Fruit fly (Drosophila melanogaster) whole organism, prepupa: ENCODE measurements around the gene CG13318.
A peak's percentile ranks its signal among the peaks of the same experiment; 100 is the strongest.

ENCODE experiments used
- Blimp-1 ChIP-seq: fragments of 200-800 bp; sonication (Bioruptor generic); optimal IDR thresholded peaks from 3 replicates; lab custom pipeline; 2017; ENCODE audit warnings: missing biosample characterization, missing genetic modification characterization, mild to moderate bottlenecking, moderate library complexity, missing genetic modification reagents
- CG11294 ChIP-seq: fragments of 200-800 bp; sonication (Bioruptor generic); IDR thresholded peaks from 2 replicates; pipeline ENCODE4 v1.3.6; 2022; ENCODE audit warnings: missing biosample characterization, missing genetic modification characterization
- CG11762 ChIP-seq: fragments of 200-800 bp; sonication (Bioruptor generic); optimal IDR thresholded peaks from 3 replicates; lab custom pipeline; 2016; ENCODE audit warnings: missing biosample characterization, missing genetic modification characterization; ENCODE audit not compliant: insufficient read depth
- CG11902 ChIP-seq: fragments of 200-800 bp; sonication (Bioruptor generic); optimal IDR thresholded peaks from 3 replicates; lab custom pipeline; 2016; ENCODE audit warnings: missing biosample characterization, missing genetic modification characterization
- CG15336 ChIP-seq: fragments of 200-800 bp; sonication (Bioruptor generic); IDR thresholded peaks from 2 replicates; pipeline ENCODE4 v1.3.6; 2022; ENCODE audit warnings: missing biosample characterization, missing genetic modification characterization
- CG3032 ChIP-seq: fragments of 200-800 bp; optimal IDR thresholded peaks from 2 replicates; lab custom pipeline; 2019; ENCODE audit warnings: missing biosample characterization, mild to moderate bottlenecking, missing genetic modification characterization, moderate library complexity
- CG3919 ChIP-seq: fragments of 200-800 bp; sonication (Bioruptor generic); optimal IDR thresholded peaks from 3 replicates; lab custom pipeline; 2016; ENCODE audit warnings: missing biosample characterization, missing genetic modification characterization
- CG4318 ChIP-seq: fragments of 200-800 bp; sonication (Bioruptor generic); optimal IDR thresholded peaks from 3 replicates; lab custom pipeline; 2017; ENCODE audit warnings: missing biosample characterization, mild to moderate bottlenecking, missing genetic modification characterization
- CG6163 ChIP-seq: fragments of 200-800 bp; sonication (Bioruptor generic); IDR thresholded peaks from 3 replicates; pipeline ENCODE4 v1.3.6; 2022; ENCODE audit warnings: missing biosample characterization, missing genetic modification characterization
- CG6808 ChIP-seq: fragments of 200-800 bp; sonication (Bioruptor generic); optimal IDR thresholded peaks from 3 replicates; lab custom pipeline; 2017; ENCODE audit warnings: missing biosample characterization, missing genetic modification characterization, mild to moderate bottlenecking, moderate library complexity, missing genetic modification reagents
- CG6854 ChIP-seq: fragments of 200-800 bp; sonication (Bioruptor generic); optimal IDR thresholded peaks from 2 replicates; lab custom pipeline; 2017; ENCODE audit warnings: missing biosample characterization, mild to moderate bottlenecking, missing genetic modification characterization
- CG8319 ChIP-seq: fragments of 200-800 bp; sonication (Bioruptor generic); optimal IDR thresholded peaks from 3 replicates; lab custom pipeline; 2016; ENCODE audit warnings: missing biosample characterization, missing genetic modification characterization
- CG8632 ChIP-seq: fragments of 200-800 bp; sonication (Bioruptor generic); optimal IDR thresholded peaks from 3 replicates; lab custom pipeline; 2016; ENCODE audit warnings: missing biosample characterization, missing genetic modification characterization
- CG9139 ChIP-seq: fragments of 200-800 bp; sonication (Bioruptor generic); optimal IDR thresholded peaks from 3 replicates; lab custom pipeline; 2017; ENCODE audit warnings: missing biosample characterization, mild to moderate bottlenecking, missing genetic modification characterization
- Eip75B ChIP-seq: fragments of 200-800 bp; sonication (Bioruptor generic); optimal IDR thresholded peaks from 3 replicates; lab custom pipeline; 2016; ENCODE audit warnings: missing biosample characterization, missing genetic modification characterization
- Eip78C ChIP-seq: fragments of 200-800 bp; sonication (Bioruptor generic); peaks from one replicate; lab custom pipeline; 2016; ENCODE audit warnings: missing biosample characterization, missing genetic modification characterization
- Ets21C ChIP-seq: fragments of 200-800 bp; sonication (Bioruptor generic); optimal IDR thresholded peaks from 3 replicates; lab custom pipeline; 2016; ENCODE audit warnings: missing biosample characterization, missing genetic modification characterization
- Gug ChIP-seq: fragments of 200-800 bp; sonication (Bioruptor generic); IDR thresholded peaks from 2 replicates; pipeline ENCODE4 v1.3.6; 2022; ENCODE audit warnings: missing biosample characterization, missing genetic modification characterization
- Hr38 ChIP-seq: sonication (Bioruptor generic); optimal IDR thresholded peaks from 2 replicates; lab custom pipeline; 2016; ENCODE audit warnings: missing biosample characterization, missing genetic modification characterization
- Lpt ChIP-seq: fragments of 200-800 bp; sonication (Bioruptor generic); optimal IDR thresholded peaks from 3 replicates; lab custom pipeline; 2016; ENCODE audit warnings: missing biosample characterization, missing genetic modification characterization
- Met ChIP-seq: fragments of 200-800 bp; sonication (Bioruptor generic); optimal IDR thresholded peaks from 3 replicates; lab custom pipeline; 2016; ENCODE audit warnings: missing biosample characterization, missing genetic modification characterization
- OdsH ChIP-seq: fragments of 200-800 bp; sonication (Bioruptor generic); optimal IDR thresholded peaks from 3 replicates; lab custom pipeline; 2016; ENCODE audit warnings: missing biosample characterization, missing genetic modification characterization
- Smox ChIP-seq: fragments of 200-800 bp; sonication (Bioruptor generic); optimal IDR thresholded peaks from 3 replicates; lab custom pipeline; 2016; ENCODE audit warnings: missing biosample characterization, missing genetic modification characterization
- Sox102F ChIP-seq: fragments of 200-800 bp; sonication (Bioruptor generic); optimal IDR thresholded peaks from 2 replicates; lab custom pipeline; 2016; ENCODE audit warnings: missing biosample characterization, mild to moderate bottlenecking, missing genetic modification characterization
- Sox14 ChIP-seq: fragments of 200-800 bp; sonication (Bioruptor generic); optimal IDR thresholded peaks from 3 replicates; lab custom pipeline; 2016; ENCODE audit warnings: missing biosample characterization, missing genetic modification characterization
- dac ChIP-seq: fragments of 200-800 bp; sonication (Bioruptor generic); optimal IDR thresholded peaks from 2 replicates; lab custom pipeline; 2017; ENCODE audit warnings: missing biosample characterization, mild to moderate bottlenecking, missing genetic modification characterization
- dsx ChIP-seq: fragments of 200-800 bp; optimal IDR thresholded peaks from 3 replicates; lab custom pipeline; 2019; ENCODE audit warnings: missing biosample characterization, mild to moderate bottlenecking, missing genetic modification characterization, moderate library complexity; ENCODE audit not compliant: poor library complexity, severe bottlenecking
- eg ChIP-seq: fragments of 200-800 bp; sonication (Bioruptor generic); IDR thresholded peaks from 3 replicates; pipeline ENCODE4 v1.3.6; 2022; ENCODE audit warnings: missing biosample characterization, missing genetic modification characterization
- esn ChIP-seq: fragments of 200-800 bp; sonication (Bioruptor generic); optimal IDR thresholded peaks from 2 replicates; lab custom pipeline; 2016; ENCODE audit warnings: missing biosample characterization, mild to moderate bottlenecking, missing genetic modification characterization, moderate library complexity
- net ChIP-seq: fragments of 200-800 bp; sonication (Bioruptor generic); optimal IDR thresholded peaks from 3 replicates; lab custom pipeline; 2016; ENCODE audit warnings: missing biosample characterization, missing genetic modification characterization
- spab ChIP-seq: fragments of 200-800 bp; sonication (Bioruptor generic); optimal IDR thresholded peaks from 2 replicates; lab custom pipeline; 2017; ENCODE audit warnings: missing biosample characterization, mild to moderate bottlenecking, missing genetic modification characterization, missing genetic modification reagents
- ss ChIP-seq, 2 experiments: fragments of 200-800 bp; sonication (Bioruptor generic); optimal IDR thresholded peaks; 2 replicates in 1 of 2; 3 replicates in 1 of 2; lab custom pipeline; 2017 to 2018; ENCODE audit warnings: mild to moderate bottlenecking in 2 of 2, missing biosample characterization in 2 of 2, missing genetic modification characterization in 2 of 2, moderate library complexity in 1 of 2
- svp ChIP-seq: fragments of 200-800 bp; sonication (Bioruptor generic); peaks from one replicate; lab custom pipeline; 2016; ENCODE audit warnings: missing biosample characterization, missing genetic modification characterization
- topi ChIP-seq: fragments of 200-800 bp; sonication (Bioruptor generic); optimal IDR thresholded peaks from 3 replicates; lab custom pipeline; 2016; ENCODE audit warnings: missing biosample characterization, missing genetic modification characterization
- vri ChIP-seq: fragments of 200-800 bp; sonication (Bioruptor generic); optimal IDR thresholded peaks from 3 replicates; lab custom pipeline; 2016; ENCODE audit warnings: missing biosample characterization, mild to moderate bottlenecking, missing genetic modification characterization

Gene CG13318

DNA sequence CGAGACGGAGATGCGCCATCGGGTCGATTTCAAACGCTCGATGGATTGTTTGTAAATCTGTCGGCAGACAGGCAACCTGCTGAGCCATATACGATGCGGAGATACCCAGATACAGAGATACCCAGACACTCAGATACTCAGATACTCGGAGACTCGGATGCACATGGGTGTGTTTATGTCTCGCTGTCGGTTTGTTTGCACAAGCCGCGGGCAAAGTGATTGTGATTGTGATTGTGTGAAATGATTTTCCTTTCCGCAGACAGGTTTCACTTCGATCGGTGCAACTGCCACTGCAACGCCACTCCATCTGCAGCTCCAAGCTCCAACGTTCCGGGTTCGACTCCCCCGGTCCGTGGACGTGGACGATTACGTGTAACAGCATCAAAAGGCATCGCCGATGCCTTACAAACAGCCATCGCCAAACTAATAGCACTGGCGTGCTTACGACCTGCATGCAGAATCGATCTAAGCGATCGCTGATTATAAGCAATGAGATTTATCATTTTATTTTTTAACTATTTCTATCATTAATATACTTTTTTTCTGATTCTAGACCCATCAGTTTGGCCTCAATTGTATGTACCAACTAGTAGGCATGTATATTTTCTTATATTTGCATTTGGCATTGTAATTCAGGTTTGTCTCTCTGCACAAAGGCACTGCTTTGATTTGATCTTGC lies 16.4 kb upstream of the CG13318 start (continued):
- peak; percentile 31 for TF ChIP-seq Ets21C (GFP tag; lab: Kevin White, UChicago)
- peak; percentile 90 for TF ChIP-seq CG15336 (GFP tag; lab: Robert Waterston, UW)
- peak; percentile 55 for TF ChIP-seq Smox (GFP tag; lab: Kevin White, UChicago)
- TF ChIP-seq esn = peak; percentile 65
- peak; percentile 84 for TF ChIP-seq Gug (GFP tag; lab: Robert Waterston, UW)
- TF ChIP-seq svp (GFP tag; lab: Kevin White, UChicago) = peak; percentile 79
- peak; percentile 56 for TF ChIP-seq CG8319 (GFP tag; lab: Kevin White, UChicago)
- TF ChIP-seq Blimp-1 (GFP tag; lab: Kevin White, UChicago) = peak; percentile 28
- peak; percentile 82 for TF ChIP-seq OdsH
- TF ChIP-seq ss (GFP tag; optimal IDR thresholded peaks at IDR 0.05; lab: Kevin White, UChicago) = peak; percentile 31 to 43
- TF ChIP-seq CG11902 (GFP tag; lab: Kevin White, UChicago) = peak; percentile 56
- TF ChIP-seq Eip75B (GFP tag; lab: Kevin White, UChicago) = peak; percentile 67
- peak; percentile 74 for TF ChIP-seq CG11762 (GFP tag; lab: Kevin White, UChicago)
- peak; percentile 84 for TF ChIP-seq CG11294 (GFP tag; lab: Robert Waterston, UW)
- peak; percentile 85 for TF ChIP-seq CG3919 (GFP tag; lab: Kevin White, UChicago)
- peak; percentile 54 for TF ChIP-seq CG8632 (GFP tag; lab: Kevin White, UChicago)

DNA sequence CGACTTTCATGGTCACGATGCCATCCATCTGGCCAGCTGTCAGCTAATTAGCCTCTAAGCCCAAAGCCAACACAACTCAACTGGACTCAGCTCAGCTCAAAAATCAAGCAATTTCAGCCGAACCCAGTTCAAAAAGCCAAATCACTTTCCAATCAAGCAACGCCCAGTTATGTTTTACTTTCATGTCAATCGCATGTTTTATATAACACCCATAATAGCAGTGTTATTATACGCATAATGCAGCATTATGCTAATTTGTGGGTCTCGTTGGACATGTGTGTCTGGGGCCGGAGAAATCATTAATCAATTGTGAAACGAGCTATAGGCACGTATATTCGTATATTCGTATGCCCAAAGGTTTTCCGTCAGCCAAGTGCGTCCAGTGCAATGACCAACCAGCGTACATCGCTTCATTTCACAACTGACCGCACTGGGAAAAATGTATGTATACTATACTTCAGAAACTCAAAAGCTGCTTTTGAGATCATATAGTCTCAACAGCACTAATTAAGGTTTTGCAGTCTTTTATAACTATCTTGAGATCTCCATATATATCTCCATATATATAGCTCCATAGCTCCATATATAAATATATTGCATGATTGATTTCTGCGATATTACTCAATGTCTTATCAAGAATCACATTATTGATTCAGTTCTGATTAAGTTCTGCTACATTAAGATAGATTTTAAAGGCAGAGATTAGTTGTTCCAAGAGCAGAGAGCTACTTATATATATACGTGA lies 15.2 kb upstream of the CG13318 start:
- TF ChIP-seq CG6854 (GFP tag; lab: Kevin White, UChicago) = peak; percentile 28
- no peak for TF ChIP-seq CG8319 (GFP tag; lab: Kevin White, UChicago)
- no peak for TF ChIP-seq vri (GFP tag; lab: Kevin White, UChicago)
- TF ChIP-seq Sox14 = no peak
- TF ChIP-seq Eip78C (GFP tag; lab: Kevin White, UChicago) = peak; percentile 96
- TF ChIP-seq Sox102F = no peak
- TF ChIP-seq CG4318 = no peak
- TF ChIP-seq dsx (GFP tag; lab: Kevin White, UChicago) = peak; percentile 64
- TF ChIP-seq ss (GFP tag; optimal IDR thresholded peaks at IDR 0.05; lab: Kevin White, UChicago) = peak in 1 of 2 experiments; percentile 36
- peak; percentile 10 for TF ChIP-seq CG9139 (GFP tag; lab: Kevin White, UChicago)
- TF ChIP-seq topi (GFP tag; lab: Kevin White, UChicago) = peak; percentile 64
- TF ChIP-seq net (GFP tag; lab: Kevin White, UChicago) = no peak
- TF ChIP-seq Hr38 (GFP tag; lab: Kevin White, UChicago) = no peak
- no peak for TF ChIP-seq Met (GFP tag; lab: Kevin White, UChicago)
- no peak for TF ChIP-seq Eip75B (GFP tag; lab: Kevin White, UChicago)
- TF ChIP-seq svp (GFP tag; lab: Kevin White, UChicago) = peak; percentile 69
- no peak for TF ChIP-seq CG6808 (GFP tag; lab: Kevin White, UChicago)
- no peak for TF ChIP-seq eg (GFP tag; lab: Robert Waterston, UW)
- TF ChIP-seq dac (GFP tag; lab: Kevin White, UChicago) = no peak
- TF ChIP-seq CG6163 (GFP tag; lab: Robert Waterston, UW) = no peak
- no peak for TF ChIP-seq CG3032 (tag; lab: Kevin White, UChicago)
- peak; percentile 37 for TF ChIP-seq spab (GFP tag; lab: Kevin White, UChicago)
- peak; percentile 19 for TF ChIP-seq Lpt (GFP tag; lab: Kevin White, UChicago)

DNA sequence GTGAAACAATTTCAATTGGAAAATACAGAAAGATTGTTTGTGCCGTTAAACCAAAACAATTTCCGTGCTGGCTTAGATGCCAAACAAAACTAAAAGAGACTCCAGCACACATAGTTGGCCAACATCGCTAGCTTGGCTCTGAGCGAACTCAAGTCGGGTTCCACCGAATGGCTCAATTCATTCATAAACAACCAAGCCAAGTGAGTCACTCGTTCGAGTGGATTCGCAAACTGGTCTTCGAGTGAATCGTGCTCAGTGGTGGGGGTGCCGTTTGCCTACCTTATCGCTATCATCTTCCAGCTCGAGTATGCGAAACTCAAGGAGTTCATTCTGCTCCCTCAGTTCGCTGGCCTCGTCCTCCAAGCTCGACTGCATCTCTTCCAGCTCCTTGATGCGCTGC lies 13.0 kb upstream of the CG13318 start:
- no peak for TF ChIP-seq CG11294 (GFP tag; lab: Robert Waterston, UW)
- 0 out of 3 replicates have a peak, but pooled peaks have one; percentile 18 for TF ChIP-seq CG6163 (GFP tag; lab: Robert Waterston, UW)
- TF ChIP-seq CG11762 (GFP tag; lab: Kevin White, UChicago) = no peak
- TF ChIP-seq, all 60 proteins: peak for 1
